Worm (Caenorhabditis elegans): ENCODE measurements around the gene F32G8.2.

The F32G8.2 gene

ce11 chrV:10508855-10509254 is 41.0 kb upstream of the F32G8.2 start, which contains the start of gene C35A5.6:
Gene C35A5.6 (plus strand): TSS chrV:10509137.
- TF ChIP-seq pqm-1 (tag; optimal IDR thresholded peaks at IDR 0.05): no peak
- TF ChIP-seq ceh-6 (GFP tag; optimal IDR thresholded peaks at IDR 0.05): no peak
- no peak for TF ChIP-seq pat-9 (tag; optimal IDR thresholded peaks at IDR 0.05)
- no peak for TF ChIP-seq pag-3 (tag; optimal IDR thresholded peaks at IDR 0.05; ENCODE audit: borderline replicate concordance)
- TF ChIP-seq fax-1 (tag; optimal IDR thresholded peaks at IDR 0.05): no peak
- TF ChIP-seq tbx-2 (tag; optimal IDR thresholded peaks at IDR 0.05): no peak

- no peak for TF ChIP-seq dmd-4 (tag; optimal IDR thresholded peaks at IDR 0.05; ENCODE audit: borderline replicate concordance)
Measured at ce11 chrV:10514271-10514670, 35.5 kb upstream of the F32G8.2 start, which contains the start of gene dmsr-8. Gene dmsr-8 (minus strand): TSS chrV:10514371.

ce11 chrV:10516702-10517101 is 33.1 kb upstream of the F32G8.2 start:
- TF ChIP-seq ceh-34 (tag; optimal IDR thresholded peaks at IDR 0.05) (no peak), sox-2 (GFP tag; IDR thresholded peaks at IDR 0.05) (no peak), K02D7.2 (tag; optimal IDR thresholded peaks at IDR 0.05) (no peak), eyg-1 (tag; optimal IDR thresholded peaks at IDR 0.05) (no peak), elt-2 (tag; optimal IDR thresholded peaks at IDR 0.05) (no peak), pat-9 (tag; optimal IDR thresholded peaks at IDR 0.05) (no peak)

- TF ChIP-seq ceh-34 (tag; optimal IDR thresholded peaks at IDR 0.05) (peak; percentile 48), eyg-1 (tag; optimal IDR thresholded peaks at IDR 0.05) (no peak), ref-2 (tag; optimal IDR thresholded peaks at IDR 0.05) (peak; percentile 88), elt-2 (tag; optimal IDR thresholded peaks at IDR 0.05) (peak; percentile 78), Y22D7AL.16 (tag; optimal IDR thresholded peaks at IDR 0.05) (no peak), F13H6.1 (tag; optimal IDR thresholded peaks at IDR 0.05) (peak; percentile 65), fax-1 (tag; optimal IDR thresholded peaks at IDR 0.05) (peak; percentile 39), rnt-1 (tag; optimal IDR thresholded peaks at IDR 0.05) (peak; percentile 60), unc-55 (GFP tag; optimal IDR thresholded peaks at IDR 0.05) (no peak), zip-5 (tag; optimal IDR thresholded peaks at IDR 0.05) (peak; percentile 62), ahr-1 (tag; optimal IDR thresholded peaks at IDR 0.05) (no peak), lim-6 (tag; optimal IDR thresholded peaks at IDR 0.05) (peak; percentile 63), mec-3 (tag; optimal IDR thresholded peaks at IDR 0.05; ENCODE audit: borderline replicate concordance) (peak; percentile 84), hlh-13 (GFP tag; optimal IDR thresholded peaks at IDR 0.05) (no peak), hlh-6 (tag; optimal IDR thresholded peaks at IDR 0.05) (peak; percentile 7), ama-1 (optimal IDR thresholded peaks at IDR 0.05) (no peak), npax-4 (tag; optimal IDR thresholded peaks at IDR 0.05) (no peak), sdc-2 (tag; optimal IDR thresholded peaks at IDR 0.05) (peak; percentile 22), ceh-2 (tag; optimal IDR thresholded peaks at IDR 0.05) (peak; percentile 91), pax-1 (tag; optimal IDR thresholded peaks at IDR 0.05) (no peak), lin-11 (tag; optimal IDR thresholded peaks at IDR 0.05) (no peak), sox-4 (tag; optimal IDR thresholded peaks at IDR 0.05) (no peak), tbx-7 (tag; optimal IDR thresholded peaks at IDR 0.05) (peak; percentile 88), ceh-22 (tag; optimal IDR thresholded peaks at IDR 0.05) (no peak), tbx-2 (tag; optimal IDR thresholded peaks at IDR 0.05) (peak; percentile 90), dve-1 (tag; optimal IDR thresholded peaks at IDR 0.05) (no peak), ets-4 (tag; optimal IDR thresholded peaks at IDR 0.05) (peak; percentile 89), pqm-1 (tag; optimal IDR thresholded peaks at IDR 0.05) (no peak), ttx-3 (tag; optimal IDR thresholded peaks at IDR 0.05) (peak; percentile 25), unc-3 (GFP tag; conservative IDR thresholded peaks at IDR 0.05) (no peak), unc-3 (tag; optimal IDR thresholded peaks at IDR 0.05) (no peak), C38D4.7 (GFP tag; optimal IDR thresholded peaks at IDR 0.05) (no peak), pros-1 (tag; optimal IDR thresholded peaks at IDR 0.05) (no peak), unc-42 (tag; optimal IDR thresholded peaks at IDR 0.05) (peak; percentile 22), T23F11.4 (GFP tag; optimal IDR thresholded peaks at IDR 0.05) (no peak), C08G9.2 (tag; optimal IDR thresholded peaks at IDR 0.05) (peak; percentile 96), hlh-8 (tag; optimal IDR thresholded peaks at IDR 0.05) (peak; percentile 82), pha-4 (tag; optimal IDR thresholded peaks at IDR 0.05) (no peak), syd-9 (tag; optimal IDR thresholded peaks at IDR 0.05) (no peak), ztf-16 (tag; optimal IDR thresholded peaks at IDR 0.05) (no peak), ceh-18 (tag; optimal IDR thresholded peaks at IDR 0.05) (peak; percentile 15)
Measured at ce11 chrV:10525902-10526301, 23.9 kb upstream of the F32G8.2 start, which contains the start of the genes C35A5.8 and hda-11. Gene C35A5.8 (minus strand): TSS chrV:10525908. Gene hda-11 (plus strand): TSS chrV:10526184.

Data from whole organism, late embryonic.